Worm (Caenorhabditis elegans): ENCODE measurements around the gene C50F4.6.

The C50F4.6 gene

DNA sequence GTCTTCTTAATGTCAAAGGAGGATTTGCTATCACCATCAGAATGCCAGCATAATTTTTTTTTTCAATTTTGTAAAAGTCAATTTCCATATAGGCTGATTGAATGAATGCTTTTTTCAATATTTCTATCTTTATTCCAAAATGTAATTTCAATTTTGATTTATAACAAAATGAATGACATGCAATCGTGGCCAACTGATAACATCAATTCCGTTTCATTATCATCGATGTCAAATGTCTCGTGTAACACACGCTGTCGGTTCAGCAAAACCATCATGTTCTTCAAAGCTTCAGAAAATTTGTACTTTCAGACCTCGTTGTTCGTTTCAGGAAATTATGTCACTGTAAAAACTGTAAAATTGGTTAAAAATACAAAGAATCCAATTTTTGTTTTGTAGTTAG lies 39.0 kb upstream of the C50F4.6 start:
- TF ChIP-seq hmg-1.2 (GFP tag; IDR thresholded peaks at IDR 0.05) (no peak), nhr-80 (tag; optimal IDR thresholded peaks at IDR 0.05) (peak; percentile 73), ceh-40 (GFP tag; IDR thresholded peaks at IDR 0.05) (no peak), ama-1 (optimal IDR thresholded peaks at IDR 0.05) (no peak), ama-1 (GFP tag; optimal IDR thresholded peaks at IDR 0.05) (no peak), let-607 (tag; optimal IDR thresholded peaks at IDR 0.05) (peak; percentile 40 to 83)

ce11 chrV:9507742-9508141 lies 38.1 kb upstream of the C50F4.6 start, which contains the start of gene acs-14:
TSS of gene acs-14 (plus strand) at chrV:9508132.
- no peak for TF ChIP-seq ets-4 (GFP tag; optimal IDR thresholded peaks at IDR 0.05)
- no peak for TF ChIP-seq K12H6.12 (tag; optimal IDR thresholded peaks at IDR 0.05)
- no peak for TF ChIP-seq hmg-20 (GFP tag; IDR thresholded peaks at IDR 0.05)
- TF ChIP-seq D2030.7 (GFP tag; IDR thresholded peaks at IDR 0.05) = no peak
- no peak for TF ChIP-seq mel-28 (tag; optimal IDR thresholded peaks at IDR 0.05; ENCODE audit: borderline replicate concordance)
- no peak for TF ChIP-seq pha-4 (tag; optimal IDR thresholded peaks at IDR 0.05)
- peak; percentile 14 for TF ChIP-seq nhr-80 (tag; optimal IDR thresholded peaks at IDR 0.05)

DNA sequence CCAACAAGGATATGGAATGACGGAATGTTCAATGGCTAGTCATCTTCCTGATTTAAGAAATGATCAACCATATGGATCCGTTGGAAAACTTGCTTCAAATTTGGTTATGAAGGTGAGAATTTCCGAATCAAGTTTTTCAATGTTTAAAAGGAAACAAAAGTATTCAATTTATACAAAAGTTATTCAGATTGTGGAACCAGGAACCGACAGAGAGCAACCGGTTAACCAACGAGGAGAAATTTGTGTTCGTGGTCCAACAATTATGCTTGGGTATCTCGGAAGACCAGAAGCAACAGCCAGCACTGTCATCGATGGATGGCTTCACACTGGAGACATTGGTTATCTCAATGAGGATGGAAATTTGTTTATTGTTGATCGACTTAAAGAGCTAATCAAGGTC lies 36.3 kb upstream of the C50F4.6 start:
- TF ChIP-seq tlf-1 (GFP tag; optimal IDR thresholded peaks at IDR 0.05) (no peak), Y79H2A.3 (GFP tag; conservative IDR thresholded peaks at IDR 0.05) (no peak), ztf-22 (GFP tag; optimal IDR thresholded peaks at IDR 0.05) (no peak), ceh-40 (GFP tag; IDR thresholded peaks at IDR 0.05) (no peak), lin-26 (GFP tag; IDR thresholded peaks at IDR 0.05) (no peak), ets-4 (GFP tag; optimal IDR thresholded peaks at IDR 0.05) (no peak), die-1 (tag; optimal IDR thresholded peaks at IDR 0.05) (no peak), lir-1 (GFP tag; conservative IDR thresholded peaks at IDR 0.05) (no peak), C06A6.2 (GFP tag; conservative IDR thresholded peaks at IDR 0.05) (no peak), hmg-20 (GFP tag; IDR thresholded peaks at IDR 0.05) (no peak), nhr-27 (tag; optimal IDR thresholded peaks at IDR 0.05) (no peak), ama-1 (optimal IDR thresholded peaks at IDR 0.05) (no peak), ama-1 (GFP tag; optimal IDR thresholded peaks at IDR 0.05) (no peak), repo-1 (tag; optimal IDR thresholded peaks at IDR 0.05) (no peak), K12H6.12 (tag; optimal IDR thresholded peaks at IDR 0.05) (no peak), dpl-1 (GFP tag; optimal IDR thresholded peaks at IDR 0.05) (no peak), bed-2 (GFP tag; IDR thresholded peaks at IDR 0.05) (no peak), let-607 (tag; optimal IDR thresholded peaks at IDR 0.05) (no peak), F37B4.10 (GFP tag; IDR thresholded peaks at IDR 0.05) (no peak)

DNA sequence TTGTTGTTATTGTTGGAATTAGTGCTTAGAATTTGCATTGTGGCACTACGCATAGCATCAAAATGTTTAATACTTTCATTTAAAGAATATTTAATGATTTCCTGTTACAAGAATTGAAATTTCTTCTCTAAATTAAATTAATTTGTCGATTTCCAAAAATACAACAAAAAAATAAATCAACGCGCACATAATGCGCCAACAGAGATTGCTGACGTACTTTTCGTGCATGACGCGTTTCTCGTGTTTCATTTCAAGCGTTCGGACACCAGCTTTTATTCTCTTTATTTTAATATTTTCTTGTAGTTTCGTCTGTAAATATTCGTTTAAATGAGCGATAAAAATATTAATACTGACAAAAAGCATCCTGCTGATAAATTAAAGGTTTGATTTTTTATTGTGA lies 32.3 kb upstream of the C50F4.6 start, which contains the start of gene eif-2Bdelta:
Gene eif-2Bdelta, plus strand, starts transcription at position 235 of the 400 bp plus-strand sequence.
- TF ChIP-seq lin-35 (GFP tag; optimal IDR thresholded peaks at IDR 0.05) (peak in 1 of 3 experiments; percentile 70), lsl-1 (GFP tag; optimal IDR thresholded peaks at IDR 0.05) (peak; percentile 21), lin-54 (GFP tag; optimal IDR thresholded peaks at IDR 0.05) (peak; percentile 59), madf-6 (GFP tag; IDR thresholded peaks at IDR 0.05) (peak; percentile 48; the same call in 1 of the 2 replicates), Y53F4B.3 (GFP tag; IDR thresholded peaks at IDR 0.05) (no peak), pbrm-1 (GFP tag; IDR thresholded peaks at IDR 0.05) (0 out of 2 replicates have a peak, but pooled peaks have one; percentile 28), efl-1 (GFP tag; optimal IDR thresholded peaks at IDR 0.05) (peak; percentile 24), Y53G8AR.9 (GFP tag; conservative IDR thresholded peaks at IDR 0.05) (no peak), Y67H2A.10 (GFP tag; conservative IDR thresholded peaks at IDR 0.05) (no peak), snpc-1.1 (tag; optimal IDR thresholded peaks at IDR 0.05; ENCODE audit: insufficient read depth) (no peak), aptf-2 (GFP tag; conservative IDR thresholded peaks at IDR 0.05) (no peak), lin-40 (tag; optimal IDR thresholded peaks at IDR 0.05) (peak; percentile 62), lir-1 (GFP tag; conservative IDR thresholded peaks at IDR 0.05) (no peak), hrde-1 (tag; optimal IDR thresholded peaks at IDR 0.05; ENCODE audit: borderline replicate concordance) (no peak), nfya-2 (GFP tag; IDR thresholded peaks at IDR 0.05) (no peak), attf-6 (GFP tag; IDR thresholded peaks at IDR 0.05) (no peak), Y56A3A.18 (GFP tag; IDR thresholded peaks at IDR 0.05) (no peak), snpc-4 (GFP tag; optimal IDR thresholded peaks at IDR 0.05) (peak; percentile 15), snpc-4 (tag; optimal IDR thresholded peaks at IDR 0.05) (peak in 3 of 4 experiments; percentile 42 to 49 (median 48)), ceh-40 (GFP tag; IDR thresholded peaks at IDR 0.05) (no peak), hmg-1.2 (GFP tag; IDR thresholded peaks at IDR 0.05) (0 out of 2 replicates have a peak, but pooled peaks have one; percentile 23), ztf-22 (GFP tag; optimal IDR thresholded peaks at IDR 0.05) (no peak), dox-1 (GFP tag; IDR thresholded peaks at IDR 0.05) (peak; percentile 49; the same call in 1 of the 2 replicates), let-607 (tag; optimal IDR thresholded peaks at IDR 0.05) (peak in 1 of 2 experiments; percentile 23)

Data from whole organism, young adult.